Fruit fly (Drosophila melanogaster) whole organism, embryonic: ENCODE measurements around the gene Ac76E.

ENCODE experiments used
- CG10147 ChIP-seq: fragments of 200-800 bp; sonication (Bioruptor generic); optimal IDR thresholded peaks from 2 replicates; lab custom pipeline; 2019; ENCODE audit warnings: missing biosample characterization, mild to moderate bottlenecking, missing genetic modification characterization, moderate library complexity
- CG10274 ChIP-seq: fragments of 200-800 bp; sonication (Bioruptor generic); optimal IDR thresholded peaks from 3 replicates; lab custom pipeline; 2017; ENCODE audit warnings: missing biosample characterization, mild to moderate bottlenecking, missing genetic modification characterization
- CG10959 ChIP-seq: fragments of 200-800 bp; sonication (Bioruptor generic); IDR thresholded peaks from 2 replicates; pipeline ENCODE4 v1.3.6; 2022; ENCODE audit warnings: missing biosample characterization, missing genetic modification characterization
- CG12744 ChIP-seq: fragments of 200-800 bp; sonication (Bioruptor generic); optimal IDR thresholded peaks from 2 replicates; lab custom pipeline; 2016; ENCODE audit warnings: missing biosample characterization, missing genetic modification characterization
- CG13287 ChIP-seq: fragments of 200-800 bp; sonication (Bioruptor generic); IDR thresholded peaks from 2 replicates; pipeline ENCODE4 v1.3.6; 2022; ENCODE audit warnings: missing biosample characterization, missing genetic modification characterization; ENCODE audit not compliant: partially characterized antibody
- CG14441 ChIP-seq: fragments of 200-800 bp; sonication (Bioruptor generic); IDR thresholded peaks from 2 replicates; pipeline ENCODE4 v1.3.6; 2022; ENCODE audit warnings: missing biosample characterization, missing genetic modification characterization
- CG14710 ChIP-seq: fragments of 200-800 bp; sonication (Bioruptor generic); optimal IDR thresholded peaks from 3 replicates; lab custom pipeline; 2019; ENCODE audit warnings: missing biosample characterization, mild to moderate bottlenecking, missing genetic modification characterization, moderate library complexity
- CG1647 ChIP-seq: fragments of 200-800 bp; sonication (Bioruptor generic); optimal IDR thresholded peaks from 3 replicates; lab custom pipeline; 2016; ENCODE audit warnings: missing biosample characterization, missing genetic modification characterization
- CG17328 ChIP-seq: fragments of 200-800 bp; sonication (Bioruptor generic); IDR thresholded peaks from 2 replicates; pipeline ENCODE4 v1.3.6; 2022; ENCODE audit warnings: missing biosample characterization, missing genetic modification characterization
- CG30431 ChIP-seq: fragments of 200-800 bp; sonication (Bioruptor generic); optimal IDR thresholded peaks from 2 replicates; lab custom pipeline; 2017; ENCODE audit warnings: missing biosample characterization, missing genetic modification characterization
- CG3726 ChIP-seq: fragments of 200-800 bp; sonication (Bioruptor generic); IDR thresholded peaks from 3 replicates; pipeline ENCODE4, ENCODE4 v1.3.6; 2022; ENCODE audit warnings: missing biosample characterization, missing genetic modification characterization
- CG43689 ChIP-seq: fragments of 200-800 bp; sonication (Bioruptor generic); IDR thresholded peaks from 2 replicates; pipeline ENCODE4 v1.3.6; 2022; ENCODE audit warnings: missing biosample characterization, missing genetic modification characterization
- CG6683 ChIP-seq: fragments of 200-800 bp; sonication (Bioruptor generic); optimal IDR thresholded peaks from 2 replicates; lab custom pipeline; 2017; ENCODE audit warnings: missing biosample characterization, mild to moderate bottlenecking, missing genetic modification characterization, missing genetic modification reagents
- CG6791 ChIP-seq: fragments of 200-800 bp; sonication (Bioruptor generic); IDR thresholded peaks from 3 replicates; pipeline ENCODE4 v1.3.6; 2022; ENCODE audit warnings: missing biosample characterization, missing genetic modification characterization; ENCODE audit not compliant: partially characterized antibody
- CG7271 ChIP-seq: fragments of 200-800 bp; sonication (Bioruptor generic); optimal IDR thresholded peaks from 2 replicates; lab custom pipeline; 2018; ENCODE audit warnings: missing biosample characterization, mild to moderate bottlenecking, missing genetic modification characterization, moderate library complexity
- CG7786 ChIP-seq: fragments of 200-800 bp; sonication (Bioruptor generic); optimal IDR thresholded peaks from 2 replicates; lab custom pipeline; 2016; ENCODE audit warnings: missing biosample characterization, missing genetic modification characterization
- CG8944 ChIP-seq: fragments of 200-800 bp; sonication (Bioruptor generic); optimal IDR thresholded peaks from 3 replicates; lab custom pipeline; 2016; ENCODE audit warnings: missing biosample characterization, missing genetic modification characterization
- CG9609 ChIP-seq: fragments of 200-800 bp; sonication (Bioruptor generic); optimal IDR thresholded peaks from 3 replicates; lab custom pipeline; 2016; ENCODE audit warnings: missing biosample characterization, missing genetic modification characterization
- HLH54F ChIP-seq: fragments of 200-800 bp; sonication (Bioruptor generic); optimal IDR thresholded peaks from 3 replicates; lab custom pipeline; 2016; ENCODE audit warnings: missing biosample characterization, missing genetic modification characterization
- Max ChIP-seq: fragments of 200-800 bp; sonication (Bioruptor generic); optimal IDR thresholded peaks from 2 replicates; lab custom pipeline; 2016; ENCODE audit warnings: missing biosample characterization, mild to moderate bottlenecking, missing genetic modification characterization
- Med ChIP-seq: fragments of 200-800 bp; sonication (Bioruptor generic); peaks from one replicate; lab custom pipeline; 2016; ENCODE audit warnings: missing biosample characterization, missing genetic modification characterization, mild to moderate bottlenecking, inconsistent platforms, moderate library complexity
- Nf-YB ChIP-seq: fragments of 200-800 bp; sonication (Bioruptor generic); optimal IDR thresholded peaks from 3 replicates; lab custom pipeline; 2019; ENCODE audit warnings: missing biosample characterization, mild to moderate bottlenecking, missing genetic modification characterization, moderate library complexity
- Oli ChIP-seq: fragments of 200-800 bp; sonication (Bioruptor generic); optimal IDR thresholded peaks from 2 replicates; lab custom pipeline; 2018; ENCODE audit warnings: missing biosample characterization, mild to moderate bottlenecking, missing genetic modification characterization, moderate library complexity
- Pdp1 ChIP-seq, 2 experiments: fragments of 200-800 bp; sonication (Bioruptor generic); optimal IDR thresholded peaks; 3 replicates each; lab custom pipeline; 2016; ENCODE audit warnings: missing biosample characterization in 2 of 2, missing genetic modification characterization in 2 of 2, mild to moderate bottlenecking in 1 of 2, moderate library complexity in 1 of 2
- Side ChIP-seq: fragments of 200-800 bp; sonication (Bioruptor generic); optimal IDR thresholded peaks from 2 replicates; lab custom pipeline; 2016; ENCODE audit warnings: missing biosample characterization, missing genetic modification characterization
- bab2 ChIP-seq: fragments of 200-800 bp; sonication (Bioruptor generic); optimal IDR thresholded peaks from 2 replicates; lab custom pipeline; 2016; ENCODE audit warnings: missing biosample characterization, missing genetic modification characterization
- caup ChIP-seq: fragments of 200-800 bp; sonication (Bioruptor generic); optimal IDR thresholded peaks from 3 replicates; lab custom pipeline; 2017; ENCODE audit warnings: missing biosample characterization, mild to moderate bottlenecking, missing genetic modification characterization, moderate library complexity; ENCODE audit not compliant: severe bottlenecking
- crc ChIP-seq: fragments of 200-800 bp; sonication (Bioruptor generic); optimal IDR thresholded peaks from 2 replicates; lab custom pipeline; 2016; ENCODE audit warnings: missing biosample characterization, missing genetic modification characterization
- da ChIP-seq: fragments of 200-800 bp; sonication (Bioruptor generic); optimal IDR thresholded peaks from 2 replicates; lab custom pipeline; 2016; ENCODE audit warnings: missing biosample characterization, missing genetic modification characterization
- dati ChIP-seq: fragments of 200-800 bp; sonication (Bioruptor generic); IDR thresholded peaks from 2 replicates; pipeline ENCODE4 v1.3.6; 2022; ENCODE audit warnings: missing biosample characterization, missing genetic modification characterization
- ewg ChIP-seq: fragments of 200-800 bp; sonication (Bioruptor generic); optimal IDR thresholded peaks from 3 replicates; lab custom pipeline; 2017; ENCODE audit warnings: mild to moderate bottlenecking, missing biosample characterization, missing genetic modification reagents, missing genetic modification characterization
- gce ChIP-seq: fragments of 200-800 bp; sonication (Bioruptor generic); IDR thresholded peaks from 3 replicates; pipeline ENCODE4 v1.3.6; 2022; ENCODE audit warnings: missing biosample characterization, missing genetic modification characterization
- gfzf ChIP-seq: fragments of 200-800 bp; sonication (Bioruptor generic); optimal IDR thresholded peaks from 2 replicates; lab custom pipeline; 2016; ENCODE audit warnings: missing biosample characterization, mild to moderate bottlenecking, missing genetic modification characterization, moderate library complexity
- hb ChIP-seq: fragments of 200-800 bp; sonication (Bioruptor generic); IDR thresholded peaks from 3 replicates; pipeline ENCODE4 v1.3.6; 2022; ENCODE audit warnings: missing biosample characterization, missing genetic modification characterization; ENCODE audit not compliant: partially characterized antibody
- ind ChIP-seq: fragments of 200-800 bp; sonication (Bioruptor generic); optimal IDR thresholded peaks from 3 replicates; lab custom pipeline; 2016; ENCODE audit warnings: missing biosample characterization, missing genetic modification characterization
- inv ChIP-seq: fragments of 200-800 bp; sonication (Bioruptor generic); IDR thresholded peaks from 2 replicates; pipeline ENCODE4 v1.3.6; 2022; ENCODE audit warnings: missing biosample characterization, missing genetic modification characterization; ENCODE audit not compliant: partially characterized antibody
- jumu ChIP-seq: fragments of 200-800 bp; sonication (Bioruptor generic); optimal IDR thresholded peaks from 3 replicates; lab custom pipeline; 2016; ENCODE audit warnings: missing biosample characterization, missing genetic modification characterization
- mirr ChIP-seq: fragments of 200-800 bp; sonication (Bioruptor generic); optimal IDR thresholded peaks from 3 replicates; lab custom pipeline; 2018; ENCODE audit warnings: missing biosample characterization, mild to moderate bottlenecking, missing genetic modification characterization
- org-1 ChIP-seq: fragments of 200-800 bp; sonication (Bioruptor generic); optimal IDR thresholded peaks from 2 replicates; lab custom pipeline; 2017; ENCODE audit warnings: missing biosample characterization, missing genetic modification characterization
- pb ChIP-seq: fragments of 200-800 bp; sonication (Bioruptor generic); optimal IDR thresholded peaks from 3 replicates; lab custom pipeline; 2016; ENCODE audit warnings: missing biosample characterization, missing genetic modification characterization
- ranshi ChIP-seq: fragments of 200-800 bp; sonication (Bioruptor generic); IDR thresholded peaks from 2 replicates; pipeline ENCODE4 v1.3.6; 2022; ENCODE audit warnings: missing biosample characterization, missing genetic modification characterization
- salm ChIP-seq: fragments of 200-800 bp; sonication (Bioruptor generic); optimal IDR thresholded peaks from 2 replicates; lab custom pipeline; 2018; ENCODE audit warnings: missing biosample characterization, mild to moderate bottlenecking, missing genetic modification characterization
- sisA ChIP-seq: fragments of 200-800 bp; sonication (Bioruptor generic); IDR thresholded peaks from 2 replicates; pipeline ENCODE4 v1.3.6; 2022; ENCODE audit warnings: missing biosample characterization, missing genetic modification characterization
- sr ChIP-seq: fragments of 200-800 bp; sonication (Bioruptor generic); IDR thresholded peaks from 3 replicates; pipeline ENCODE4 v1.3.6; 2022; ENCODE audit warnings: missing biosample characterization, missing genetic modification characterization
- stc ChIP-seq: fragments of 200-800 bp; sonication (Bioruptor generic); IDR thresholded peaks from 2 replicates; pipeline ENCODE4 v1.3.6; 2022; ENCODE audit warnings: missing biosample characterization, missing genetic modification characterization
- tgo ChIP-seq: fragments of 200-800 bp; sonication (Bioruptor generic); IDR thresholded peaks from 3 replicates; pipeline ENCODE4 v1.3.6; 2022; ENCODE audit warnings: missing biosample characterization, missing genetic modification characterization
- tio ChIP-seq: fragments of 200-800 bp; sonication (Bioruptor generic); optimal IDR thresholded peaks from 2 replicates; lab custom pipeline; 2017; ENCODE audit warnings: missing biosample characterization, missing genetic modification characterization, inconsistent platforms
- trem ChIP-seq: fragments of 200-800 bp; optimal IDR thresholded peaks from 3 replicates; lab custom pipeline; 2019; ENCODE audit warnings: missing biosample characterization, mild to moderate bottlenecking, missing genetic modification characterization, moderate library complexity

Ac76E gene

DNA sequence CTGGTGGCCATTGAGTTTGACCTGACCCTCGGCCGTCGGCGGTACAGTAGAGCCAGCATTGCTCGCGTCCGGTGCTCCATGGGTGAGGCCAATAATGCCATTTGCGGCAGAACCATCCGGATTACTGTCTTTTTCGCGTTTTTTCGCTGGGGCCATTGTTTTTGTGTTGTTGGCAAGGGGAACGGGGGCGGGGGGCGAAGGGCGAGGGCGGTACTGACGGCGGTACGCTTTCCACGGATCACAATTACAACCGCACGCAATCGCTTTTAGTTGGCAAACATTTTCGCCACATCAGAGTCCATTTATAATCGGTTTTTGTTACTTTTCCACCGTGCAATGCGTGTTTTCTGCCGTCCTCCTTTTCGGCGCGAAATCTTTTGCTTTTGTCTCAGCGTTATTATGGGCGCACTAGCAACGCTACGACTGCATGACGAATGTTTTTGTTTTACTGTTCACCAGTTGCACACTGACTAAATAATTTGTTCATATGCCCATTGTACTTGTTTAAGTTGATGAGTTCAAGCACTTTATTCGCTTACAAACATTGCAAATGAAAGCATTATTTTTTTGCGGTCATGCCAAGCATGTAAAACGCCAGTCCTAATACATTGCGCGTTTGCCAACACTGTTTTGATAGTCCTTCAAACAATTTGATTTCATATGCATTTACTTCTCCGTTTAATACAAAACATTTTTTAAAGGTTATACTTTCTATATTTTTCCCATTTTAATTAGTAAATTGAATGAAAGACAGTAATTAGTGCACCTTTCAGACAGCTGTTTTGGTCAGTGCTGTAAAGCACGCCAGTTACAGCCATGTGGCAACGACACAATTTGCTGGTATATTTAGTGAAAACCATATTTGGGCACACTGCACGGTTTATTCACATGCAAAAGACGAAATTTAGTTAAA lies 16.0 kb upstream of the Ac76E start, which contains the start of gene Pfdn6 (continued):
- TF ChIP-seq CG9609 (GFP tag; lab: Kevin White, UChicago): peak; percentile 90
- TF ChIP-seq CG10147 (GFP tag; lab: Kevin White, UChicago): peak; percentile 70
- peak; percentile 91 for TF ChIP-seq sisA
- no peak for TF ChIP-seq salm (tag; lab: Kevin White, UChicago)
- no peak for TF ChIP-seq org-1 (GFP tag; lab: Kevin White, UChicago)
- TF ChIP-seq sr (GFP tag; lab: Robert Waterston, UW): 0 out of 3 replicates have a peak, but pooled peaks have one; percentile 39
- TF ChIP-seq Pdp1 (GFP tag; optimal IDR thresholded peaks at IDR 0.05; lab: Kevin White, UChicago): peak; percentile 51 to 62
- TF ChIP-seq Nf-YB (GFP tag; lab: Kevin White, UChicago): peak; percentile 33
- TF ChIP-seq Max (GFP tag; lab: Kevin White, UChicago): peak; percentile 86
- TF ChIP-seq Oli (tag; lab: Kevin White, UChicago): no peak
- peak; percentile 96 for TF ChIP-seq Med (GFP tag; lab: Kevin White, UChicago)
- peak; percentile 57 for TF ChIP-seq pb
- peak; percentile 82 for TF ChIP-seq inv (GFP tag; lab: Robert Waterston, UW)
- TF ChIP-seq CG12744 (GFP tag; lab: Kevin White, UChicago): peak; percentile 49
- no peak for TF ChIP-seq jumu (GFP tag; lab: Kevin White, UChicago)
- peak; percentile 76 for TF ChIP-seq CG13287
- TF ChIP-seq dati (GFP tag; lab: Robert Waterston, UW): 0 out of 2 replicates have a peak, but pooled peaks have one; percentile 39
- 0 out of 2 replicates have a peak, but pooled peaks have one; percentile 60 for TF ChIP-seq CG10959
- no peak for TF ChIP-seq tio (GFP tag; lab: Kevin White, UChicago)
- TF ChIP-seq Side (GFP tag; lab: Kevin White, UChicago): no peak
- TF ChIP-seq hb: peak; percentile 79; the same call in 2 of the 3 replicates
- peak; percentile 77 for TF ChIP-seq trem (tag; lab: Kevin White, UChicago)
- TF ChIP-seq CG7271: peak; percentile 54
- peak; percentile 81 for TF ChIP-seq gfzf (GFP tag; lab: Kevin White, UChicago)
- peak; percentile 77 for TF ChIP-seq CG8944 (GFP tag; lab: Kevin White, UChicago)
- peak; percentile 43 for TF ChIP-seq mirr (GFP tag; lab: Kevin White, UChicago)
- peak; percentile 69; the same call in 1 of the 3 replicates for TF ChIP-seq CG3726 (GFP tag; lab: Robert Waterston, UW)
- TF ChIP-seq ind (GFP tag; lab: Kevin White, UChicago): peak; percentile 80
- peak; percentile 65 for TF ChIP-seq CG1647 (GFP tag; lab: Kevin White, UChicago)
- TF ChIP-seq gce (GFP tag; lab: Robert Waterston, UW): no peak
- TF ChIP-seq CG43689 (GFP tag; lab: Robert Waterston, UW): no peak
- no peak for TF ChIP-seq crc (GFP tag; lab: Kevin White, UChicago)
- TF ChIP-seq tgo (GFP tag; lab: Robert Waterston, UW): peak; percentile 80
- peak; percentile 57 for TF ChIP-seq CG30431 (GFP tag; lab: Kevin White, UChicago)
- TF ChIP-seq ewg (GFP tag; lab: Kevin White, UChicago): peak; percentile 78
- peak; percentile 68 for TF ChIP-seq da
- peak; percentile 68 for TF ChIP-seq CG17328 (GFP tag; lab: Robert Waterston, UW)
- peak; percentile 58 for TF ChIP-seq caup (GFP tag; lab: Kevin White, UChicago)
- peak; percentile 67 for TF ChIP-seq bab2
- TF ChIP-seq CG14710 (tag; lab: Kevin White, UChicago): peak; percentile 82
- TF ChIP-seq stc (GFP tag; lab: Robert Waterston, UW): 0 out of 2 replicates have a peak, but pooled peaks have one; percentile 10
- TF ChIP-seq CG6791 (GFP tag; lab: Robert Waterston, UW): peak; percentile 70; the same call in 1 of the 3 replicates
- peak; percentile 85 for TF ChIP-seq CG7786 (GFP tag; lab: Kevin White, UChicago)
- TF ChIP-seq CG14441: peak; percentile 76
- TF ChIP-seq CG10274: peak; percentile 22
- TF ChIP-seq ranshi: 0 out of 2 replicates have a peak, but pooled peaks have one; percentile 33
- no peak for TF ChIP-seq CG6683 (GFP tag; lab: Kevin White, UChicago)
- peak; percentile 93 for TF ChIP-seq HLH54F
